Worm (Caenorhabditis elegans) whole organism, L1 larva: Measurements from ENCODE around the gene F01G10.10.

ENCODE experiments used
- C34B4.2 ChIP-seq: sonication (generic microtip); optimal IDR thresholded peaks from 2 replicates; lab custom pipeline; 2017; ENCODE audit warnings: mild to moderate bottlenecking, missing genetic modification characterization, missing compliant biosample characterization
- F16B12.6 ChIP-seq: fragments of 150-350 bp; optimal IDR thresholded peaks from 2 replicates; lab custom pipeline; 2014; ENCODE audit warnings: missing biosample characterization, missing genetic modification characterization
- Y116A8C.19 ChIP-seq: sonication (generic microtip); optimal IDR thresholded peaks from 2 replicates; lab custom pipeline; 2016; ENCODE audit warnings: missing compliant biosample characterization, missing genetic modification characterization, borderline replicate concordance
- alr-1 ChIP-seq: fragments of 200-800 bp; sonication (Bioruptor generic); optimal IDR thresholded peaks from 2 replicates; lab custom pipeline; 2018; ENCODE audit warnings: borderline replicate concordance, mild to moderate bottlenecking, missing genetic modification characterization, missing compliant biosample characterization
- aly-2 ChIP-seq: fragments of 150-350 bp; optimal IDR thresholded peaks from 2 replicates; lab custom pipeline; 2014; ENCODE audit warnings: missing biosample characterization, missing genetic modification characterization
- ceh-90 ChIP-seq: sonication (generic microtip); optimal IDR thresholded peaks from 2 replicates; lab custom pipeline; 2016; ENCODE audit warnings: missing genetic modification characterization, missing compliant biosample characterization
- efl-1 ChIP-seq, 4 experiments: fragments of 150-350 bp; optimal IDR thresholded peaks in 3 of 4; peaks in 1 of 4; 1 replicate in 1 of 4; 2 replicates in 3 of 4; lab custom pipeline; 2014; ENCODE audit warnings: missing biosample characterization in 2 of 4, missing genetic modification characterization in 2 of 4, missing genetic modification reagents in 2 of 4
- efl-3 ChIP-seq: fragments of 200-800 bp; sonication (Bioruptor generic); optimal IDR thresholded peaks from 2 replicates; lab custom pipeline; 2018; ENCODE audit warnings: mild to moderate bottlenecking, missing genetic modification characterization, missing compliant biosample characterization
- elt-3 ChIP-seq, 6 experiments: fragments of 150-350 bp in 1 of 6; sonication (generic microtip); optimal IDR thresholded peaks; 2 replicates each; lab custom pipeline; 2017 to 2018; ENCODE audit warnings: missing biosample characterization in 6 of 6, missing genetic modification characterization in 6 of 6, inconsistent platforms in 1 of 6
- fkh-10 ChIP-seq: sonication (generic microtip); optimal IDR thresholded peaks from 2 replicates; lab custom pipeline; 2017; ENCODE audit warnings: missing biosample characterization, missing genetic modification reagents, missing genetic modification characterization
- hlh-17 ChIP-seq: fragments of 200-800 bp; sonication (Bioruptor generic); optimal IDR thresholded peaks from 2 replicates; lab custom pipeline; 2018; ENCODE audit warnings: missing genetic modification characterization, mild to moderate bottlenecking, missing compliant biosample characterization, moderate library complexity, borderline replicate concordance
- hlh-4 ChIP-seq: sonication (generic microtip); optimal IDR thresholded peaks from 2 replicates; lab custom pipeline; 2016; ENCODE audit warnings: mild to moderate bottlenecking, missing genetic modification characterization, missing compliant biosample characterization
- hpl-2 ChIP-seq: fragments of 150-350 bp; optimal IDR thresholded peaks from 2 replicates; lab custom pipeline; 2014; ENCODE audit warnings: missing biosample characterization, missing genetic modification reagents, missing genetic modification characterization
- isw-1 ChIP-seq: fragments of 200-800 bp; sonication (Bioruptor generic); IDR thresholded peaks from 2 replicates; pipeline ENCODE4 v1.3.6; 2022; ENCODE audit warnings: missing genetic modification characterization, missing compliant biosample characterization
- lin-13 ChIP-seq: fragments of 150-350 bp; optimal IDR thresholded peaks from 2 replicates; lab custom pipeline; 2014; ENCODE audit warnings: missing biosample characterization, missing genetic modification reagents, missing genetic modification characterization
- lin-15B ChIP-seq: fragments of 150-350 bp; sonication (generic microtip); optimal IDR thresholded peaks from 3 replicates; lab custom pipeline; 2014; ENCODE audit warnings: missing biosample characterization, missing genetic modification characterization
- lin-39 ChIP-seq: fragments of 150-350 bp; optimal IDR thresholded peaks from 2 replicates; lab custom pipeline; 2014; ENCODE audit warnings: missing biosample characterization, missing genetic modification reagents, missing genetic modification characterization
- lsy-2 ChIP-seq, 2 experiments: fragments of 150-350 bp; optimal IDR thresholded peaks; 2 replicates each; lab custom pipeline; 2014; ENCODE audit warnings: missing biosample characterization in 2 of 2, missing genetic modification characterization in 2 of 2
- mep-1 ChIP-seq: fragments of 150-350 bp; optimal IDR thresholded peaks from 2 replicates; lab custom pipeline; 2014; ENCODE audit warnings: missing biosample characterization, missing genetic modification characterization
- nhr-11 ChIP-seq: fragments of 150-350 bp; optimal IDR thresholded peaks from 2 replicates; lab custom pipeline; 2014; ENCODE audit warnings: missing biosample characterization, missing genetic modification characterization
- nhr-12 ChIP-seq: sonication (generic microtip); optimal IDR thresholded peaks from 2 replicates; lab custom pipeline; 2017; ENCODE audit warnings: missing biosample characterization, missing genetic modification characterization
- nhr-28 ChIP-seq: fragments of 150-350 bp; optimal IDR thresholded peaks from 2 replicates; lab custom pipeline; 2014; ENCODE audit warnings: missing biosample characterization, missing genetic modification characterization
- nhr-47 ChIP-seq: sonication (generic microtip); optimal IDR thresholded peaks from 2 replicates; lab custom pipeline; 2016; ENCODE audit warnings: mild to moderate bottlenecking, missing genetic modification characterization, moderate library complexity, missing compliant biosample characterization
- nhr-71 ChIP-seq: sonication (generic microtip); optimal IDR thresholded peaks from 2 replicates; lab custom pipeline; 2016; ENCODE audit warnings: mild to moderate bottlenecking, missing genetic modification characterization, moderate library complexity, missing compliant biosample characterization
- nhr-77 ChIP-seq: fragments of 150-350 bp; optimal IDR thresholded peaks from 2 replicates; lab custom pipeline; 2014; ENCODE audit warnings: missing biosample characterization, missing genetic modification characterization
- pag-3 ChIP-seq: sonication (generic microtip); optimal IDR thresholded peaks from 2 replicates; lab custom pipeline; 2017; ENCODE audit warnings: missing genetic modification characterization, mild to moderate bottlenecking, missing compliant biosample characterization, antibody characterized with exemption, borderline replicate concordance; ENCODE audit not compliant: insufficient read depth
- pax-3 ChIP-seq: fragments of 200-800 bp; sonication (Bioruptor generic); optimal IDR thresholded peaks from 2 replicates; lab custom pipeline; 2018; ENCODE audit warnings: mild to moderate bottlenecking, missing genetic modification characterization, moderate library complexity, missing compliant biosample characterization
- rnt-1 ChIP-seq: sonication (generic microtip); optimal IDR thresholded peaks from 2 replicates; lab custom pipeline; 2016; ENCODE audit warnings: mild to moderate bottlenecking, missing genetic modification characterization, moderate library complexity, missing compliant biosample characterization
- skn-1 ChIP-seq: fragments of 150-350 bp; optimal IDR thresholded peaks from 2 replicates; lab custom pipeline; 2014; ENCODE audit warnings: missing biosample characterization, missing genetic modification characterization
- snpc-4 ChIP-seq: fragments of 150-350 bp; optimal IDR thresholded peaks from 2 replicates; lab custom pipeline; 2014; ENCODE audit warnings: missing biosample characterization, missing genetic modification characterization
- swsn-7 ChIP-seq: sonication (generic microtip); optimal IDR thresholded peaks from 2 replicates; lab custom pipeline; 2016; ENCODE audit warnings: missing genetic modification characterization, missing compliant biosample characterization
- tbx-2 ChIP-seq: sonication (generic microtip); optimal IDR thresholded peaks from 2 replicates; lab custom pipeline; 2016; ENCODE audit warnings: missing genetic modification characterization, missing compliant biosample characterization
- tlp-1 ChIP-seq: fragments of 150-350 bp; optimal IDR thresholded peaks from 2 replicates; lab custom pipeline; 2014; ENCODE audit warnings: missing biosample characterization, missing genetic modification characterization
- unc-130 ChIP-seq: fragments of 150-350 bp; optimal IDR thresholded peaks from 2 replicates; lab custom pipeline; 2017; ENCODE audit warnings: missing biosample characterization, missing genetic modification characterization, inconsistent platforms
- unc-98 ChIP-seq: fragments of 200-800 bp; sonication (Bioruptor generic); IDR thresholded peaks from 2 replicates; pipeline ENCODE4 v1.3.6; 2022; ENCODE audit warnings: missing genetic modification characterization, missing compliant biosample characterization
- vab-15 ChIP-seq: sonication (generic microtip); optimal IDR thresholded peaks from 2 replicates; lab custom pipeline; 2017; ENCODE audit warnings: missing genotype, mild to moderate bottlenecking, missing genetic modification characterization, missing compliant biosample characterization
- xbp-1 ChIP-seq: sonication (generic microtip); optimal IDR thresholded peaks from 2 replicates; lab custom pipeline; 2016; ENCODE audit warnings: missing genetic modification characterization, missing compliant biosample characterization
- zip-4 ChIP-seq: fragments of 200-800 bp; sonication (Bioruptor generic); optimal IDR thresholded peaks from 2 replicates; lab custom pipeline; 2018; ENCODE audit warnings: mild to moderate bottlenecking, missing genetic modification characterization, moderate library complexity, missing compliant biosample characterization
- ztf-4 ChIP-seq: fragments of 150-350 bp; optimal IDR thresholded peaks from 2 replicates; lab custom pipeline; 2014; ENCODE audit warnings: missing biosample characterization, missing genetic modification characterization

F01G10.10 gene

ce11 chrIV:10284194-10284910 lies 38.4 kb downstream of the F01G10.10 start, which contains the start of gene rad-51 (continued):
- peak; percentile 57 to 89 for TF ChIP-seq efl-1 (optimal IDR thresholded peaks at IDR 0.05; lab: Kevin White, UChicago)
- peak; percentile 86 to 98 for TF ChIP-seq efl-1 (GFP tag; optimal IDR thresholded peaks at IDR 0.05 in 1 of 2; lab: Kevin White, UChicago)
- peak; percentile 24; the same call in 1 of the 2 replicates for TF ChIP-seq isw-1 (GFP tag; lab: Robert Waterston, UW)
- no peak for TF ChIP-seq unc-130 (tag; lab: Kevin White, UChicago)
- TF ChIP-seq vab-15 (tag; lab: Kevin White, UChicago): no peak
- no peak for TF ChIP-seq lin-39
- no peak for TF ChIP-seq C34B4.2 (tag; lab: Kevin White, UChicago)
- no peak for TF ChIP-seq tlp-1 (tag; lab: Kevin White, UChicago)
- TF ChIP-seq nhr-47 (tag; lab: Kevin White, UChicago): no peak
- TF ChIP-seq mep-1 (tag; lab: Kevin White, UChicago): peak; percentile 80
- TF ChIP-seq alr-1: no peak
- TF ChIP-seq hlh-4 (tag; lab: Kevin White, UChicago): no peak
- no peak for TF ChIP-seq hlh-17 (GFP tag; lab: Kevin White, UChicago)
- peak; percentile 69 for TF ChIP-seq lin-15B
- TF ChIP-seq F16B12.6 (tag; lab: Kevin White, UChicago): no peak
- TF ChIP-seq Y116A8C.19 (tag; lab: Kevin White, UChicago): no peak
- TF ChIP-seq lsy-2 (tag; optimal IDR thresholded peaks at IDR 0.05; lab: Kevin White, UChicago): peak; percentile 48 to 79
- TF ChIP-seq nhr-12 (tag; lab: Kevin White, UChicago): no peak
- no peak for TF ChIP-seq tbx-2
- peak; percentile 2 for TF ChIP-seq fkh-10 (GFP tag; lab: Kevin White, UChicago)
- TF ChIP-seq aly-2: no peak
- TF ChIP-seq swsn-7: peak; percentile 42
- TF ChIP-seq ztf-4: no peak
- TF ChIP-seq pax-3 (tag; lab: Kevin White, UChicago): no peak
- peak; percentile 45 for TF ChIP-seq xbp-1 (tag; lab: Kevin White, UChicago)
- TF ChIP-seq rnt-1 (tag; lab: Kevin White, UChicago): peak; percentile 59
- TF ChIP-seq, all 84 proteins: peak for 32

- TF ChIP-seq ceh-90 (tag; lab: Kevin White, UChicago) (no peak), F16B12.6 (tag; lab: Kevin White, UChicago) (no peak), efl-3 (no peak), lin-13 (GFP tag; lab: Kevin White, UChicago) (no peak), nhr-47 (tag; lab: Kevin White, UChicago) (no peak), snpc-4 (tag; lab: Kevin White, UChicago) (no peak), rnt-1 (tag; lab: Kevin White, UChicago) (no peak), elt-3 (tag; optimal IDR thresholded peaks at IDR 0.05; lab: Kevin White, UChicago) (no peak), hpl-2 (GFP tag; lab: Kevin White, UChicago) (no peak), nhr-28 (tag; lab: Kevin White, UChicago) (no peak), nhr-11 (no peak), unc-98 (GFP tag; lab: Robert Waterston, UW) (no peak), nhr-71 (no peak), skn-1 (no peak), hlh-4 (tag; lab: Kevin White, UChicago) (no peak), zip-4 (GFP tag; lab: Kevin White, UChicago) (no peak), pag-3 (no peak), fkh-10 (GFP tag; lab: Kevin White, UChicago) (no peak), nhr-77 (tag; lab: Kevin White, UChicago) (no peak)
Measured at ce11 chrIV:10285328-10285727, 39.4 kb downstream of the F01G10.10 start.
